Worm (Caenorhabditis elegans) whole organism, late embryonic: ENCODE data around the gene ZK512.4.

Experiments
- T23F11.4 ChIP-seq: fragments of 200-800 bp; sonication (Bioruptor generic); optimal IDR thresholded peaks from 2 replicates; lab custom pipeline; 2018; ENCODE audit warnings: mild to moderate bottlenecking, missing genetic modification characterization, missing compliant biosample characterization
- Y22D7AL.16 ChIP-seq: sonication (generic microtip); optimal IDR thresholded peaks from 2 replicates; lab custom pipeline; 2016; ENCODE audit warnings: missing genetic modification characterization, missing compliant biosample characterization
- ahr-1 ChIP-seq: sonication (generic microtip); optimal IDR thresholded peaks from 2 replicates; lab custom pipeline; 2016; ENCODE audit warnings: missing genetic modification characterization, missing compliant biosample characterization
- ceh-14 ChIP-seq: sonication (generic microtip); optimal IDR thresholded peaks from 2 replicates; lab custom pipeline; 2016; ENCODE audit warnings: missing genotype, missing genetic modification characterization, missing compliant biosample characterization
- ceh-2 ChIP-seq: sonication (generic microtip); optimal IDR thresholded peaks from 2 replicates; lab custom pipeline; 2016; ENCODE audit warnings: missing genotype, missing genetic modification characterization, missing compliant biosample characterization
- ceh-22 ChIP-seq: sonication (generic microtip); optimal IDR thresholded peaks from 2 replicates; lab custom pipeline; 2017; ENCODE audit warnings: missing biosample characterization, missing genetic modification characterization
- ceh-30 ChIP-seq: fragments of 150-350 bp; optimal IDR thresholded peaks from 2 replicates; lab custom pipeline; 2014; ENCODE audit warnings: missing biosample characterization, missing genetic modification characterization
- ceh-31 ChIP-seq: sonication (generic microtip); optimal IDR thresholded peaks from 2 replicates; lab custom pipeline; 2016; ENCODE audit warnings: missing genetic modification characterization, missing compliant biosample characterization
- ceh-34 ChIP-seq: sonication (generic microtip); optimal IDR thresholded peaks from 2 replicates; lab custom pipeline; 2016; ENCODE audit warnings: mild to moderate bottlenecking, missing genetic modification characterization, missing compliant biosample characterization
- ceh-45 ChIP-seq: fragments of 200-800 bp; sonication (Bioruptor generic); IDR thresholded peaks from 2 replicates; pipeline ENCODE4 v1.3.6; 2022; ENCODE audit warnings: missing genetic modification reagents, missing genetic modification characterization, missing compliant biosample characterization
- ceh-48 ChIP-seq: sonication (generic microtip); optimal IDR thresholded peaks from 2 replicates; lab custom pipeline; 2016; ENCODE audit warnings: missing genetic modification characterization, inconsistent platforms, missing compliant biosample characterization
- dmd-4 ChIP-seq: sonication (generic microtip); optimal IDR thresholded peaks from 2 replicates; lab custom pipeline; 2016; ENCODE audit warnings: borderline replicate concordance, missing genetic modification characterization, missing compliant biosample characterization
- elt-4 ChIP-seq: sonication (generic microtip); optimal IDR thresholded peaks from 2 replicates; lab custom pipeline; 2016; ENCODE audit warnings: missing genetic modification characterization, missing compliant biosample characterization
- ets-4 ChIP-seq: sonication (generic microtip); optimal IDR thresholded peaks from 2 replicates; lab custom pipeline; 2016; ENCODE audit warnings: missing genetic modification characterization, missing compliant biosample characterization
- eyg-1 ChIP-seq: sonication (generic microtip); optimal IDR thresholded peaks from 2 replicates; lab custom pipeline; 2016; ENCODE audit warnings: missing genotype, missing genetic modification characterization, missing compliant biosample characterization
- fax-1 ChIP-seq: sonication (generic microtip); optimal IDR thresholded peaks from 2 replicates; lab custom pipeline; 2016; ENCODE audit warnings: missing genotype, missing genetic modification characterization, missing compliant biosample characterization
- fkh-10 ChIP-seq: fragments of 150-350 bp; optimal IDR thresholded peaks from 2 replicates; lab custom pipeline; 2014; ENCODE audit warnings: missing biosample characterization, missing genetic modification reagents, missing genetic modification characterization
- fkh-6 ChIP-seq: sonication (generic microtip); optimal IDR thresholded peaks from 2 replicates; lab custom pipeline; 2016; ENCODE audit warnings: missing genetic modification characterization, missing compliant biosample characterization
- gmeb-2 ChIP-seq: sonication (generic microtip); optimal IDR thresholded peaks from 2 replicates; lab custom pipeline; 2016; ENCODE audit warnings: missing genetic modification characterization, inconsistent platforms, missing compliant biosample characterization
- hlh-13 ChIP-seq: fragments of 200-800 bp; sonication (Bioruptor generic); optimal IDR thresholded peaks from 2 replicates; lab custom pipeline; 2018; ENCODE audit warnings: mild to moderate bottlenecking, missing genetic modification characterization, missing compliant biosample characterization
- hlh-15 ChIP-seq: sonication (generic microtip); optimal IDR thresholded peaks from 2 replicates; lab custom pipeline; 2016; ENCODE audit warnings: missing genetic modification characterization, missing compliant biosample characterization
- hlh-30 ChIP-seq: sonication (generic microtip); optimal IDR thresholded peaks from 2 replicates; lab custom pipeline; 2017; ENCODE audit warnings: antibody characterized with exemption, missing genetic modification characterization, missing compliant biosample characterization; ENCODE audit not compliant: insufficient read depth
- hlh-8 ChIP-seq: sonication (generic microtip); optimal IDR thresholded peaks from 2 replicates; lab custom pipeline; 2016; ENCODE audit warnings: missing genotype, missing genetic modification characterization, missing compliant biosample characterization
- lin-11 ChIP-seq: fragments of 200-800 bp; sonication (Bioruptor generic); optimal IDR thresholded peaks from 2 replicates; lab custom pipeline; 2018; ENCODE audit warnings: mild to moderate bottlenecking, missing genetic modification characterization, missing compliant biosample characterization
- mec-3 ChIP-seq: sonication (generic microtip); optimal IDR thresholded peaks from 2 replicates; lab custom pipeline; 2016; ENCODE audit warnings: borderline replicate concordance, missing genetic modification characterization, missing compliant biosample characterization
- nhr-232 ChIP-seq: sonication (generic microtip); optimal IDR thresholded peaks from 2 replicates; lab custom pipeline; 2016; ENCODE audit warnings: missing genetic modification characterization, missing compliant biosample characterization
- pat-9 ChIP-seq: fragments of 200-800 bp; sonication (Bioruptor generic); optimal IDR thresholded peaks from 2 replicates; lab custom pipeline; 2018; ENCODE audit warnings: mild to moderate bottlenecking, missing genetic modification characterization, moderate library complexity, missing compliant biosample characterization
- pax-1 ChIP-seq: fragments of 150-350 bp; optimal IDR thresholded peaks from 2 replicates; lab custom pipeline; 2014; ENCODE audit warnings: missing biosample characterization, missing genetic modification characterization
- pha-2 ChIP-seq: sonication (generic microtip); optimal IDR thresholded peaks from 2 replicates; lab custom pipeline; 2017; ENCODE audit warnings: mild to moderate bottlenecking, missing genetic modification characterization, missing compliant biosample characterization
- pqm-1 ChIP-seq: sonication (generic microtip); optimal IDR thresholded peaks from 2 replicates; lab custom pipeline; 2016; ENCODE audit warnings: missing genetic modification characterization, missing compliant biosample characterization
- pros-1 ChIP-seq: fragments of 150-350 bp; optimal IDR thresholded peaks from 2 replicates; lab custom pipeline; 2014; ENCODE audit warnings: missing biosample characterization, missing genetic modification reagents, missing genetic modification characterization
- ref-2 ChIP-seq: sonication (generic microtip); optimal IDR thresholded peaks from 2 replicates; lab custom pipeline; 2016; ENCODE audit warnings: missing genetic modification characterization, missing compliant biosample characterization
- sdc-2 ChIP-seq: sonication (generic microtip); optimal IDR thresholded peaks from 2 replicates; lab custom pipeline; 2016; ENCODE audit warnings: missing genotype, missing genetic modification characterization, missing compliant biosample characterization
- sox-4 ChIP-seq: sonication (generic microtip); optimal IDR thresholded peaks from 2 replicates; lab custom pipeline; 2017; ENCODE audit warnings: mild to moderate bottlenecking, missing genetic modification characterization, inconsistent platforms, missing compliant biosample characterization
- syd-9 ChIP-seq: sonication (generic microtip); optimal IDR thresholded peaks from 2 replicates; lab custom pipeline; 2016; ENCODE audit warnings: mild to moderate bottlenecking, missing genetic modification characterization, moderate library complexity, missing compliant biosample characterization
- tbx-7 ChIP-seq: sonication (generic microtip); optimal IDR thresholded peaks from 2 replicates; lab custom pipeline; 2016; ENCODE audit warnings: missing genotype, missing genetic modification characterization, missing compliant biosample characterization
- ttx-3 ChIP-seq: sonication (generic microtip); optimal IDR thresholded peaks from 2 replicates; lab custom pipeline; 2016; ENCODE audit warnings: missing genetic modification reagents, missing genetic modification characterization, missing compliant biosample characterization
- zip-5 ChIP-seq: sonication (generic microtip); optimal IDR thresholded peaks from 2 replicates; lab custom pipeline; 2016; ENCODE audit warnings: missing genetic modification characterization, missing compliant biosample characterization
- ztf-16 ChIP-seq: sonication (generic microtip); optimal IDR thresholded peaks from 2 replicates; lab custom pipeline; 2017; ENCODE audit warnings: missing genetic modification characterization, missing compliant biosample characterization

ZK512.4 gene

DNA sequence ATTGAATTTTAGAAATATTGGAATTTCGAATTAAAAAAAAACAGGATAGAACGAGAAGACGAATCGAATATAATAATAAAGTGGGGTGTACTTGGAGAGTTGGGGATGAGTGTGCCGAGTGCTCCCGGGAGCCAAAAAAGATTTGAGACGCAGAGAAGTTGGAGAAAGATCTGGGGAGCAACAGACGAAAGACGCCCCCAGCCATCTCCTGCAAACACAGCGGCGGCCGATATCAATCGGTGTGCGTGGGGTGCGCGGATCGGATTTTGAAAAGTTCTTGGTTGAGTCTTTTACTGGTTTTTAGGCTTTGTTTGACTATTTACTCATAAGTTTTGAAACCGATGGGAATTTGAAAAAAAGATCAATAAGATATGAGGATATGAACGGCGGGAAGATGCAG, 8.7 kb downstream of the ZK512.4 start, which contains the start of gene nhl-1:
TSS of gene nhl-1 (minus strand) at position 101 of the 400 bp plus-strand sequence.
- no peak for TF ChIP-seq ceh-2
- no peak for TF ChIP-seq hlh-15 (tag; lab: Kevin White, UChicago)
- TF ChIP-seq ceh-48 = no peak
- no peak for TF ChIP-seq ceh-22 (tag; lab: Kevin White, UChicago)
- TF ChIP-seq zip-5 (tag; lab: Kevin White, UChicago) = no peak
- no peak for TF ChIP-seq syd-9
- no peak for TF ChIP-seq ttx-3 (tag; lab: Kevin White, UChicago)
- TF ChIP-seq pros-1 (tag; lab: Kevin White, UChicago) = no peak
- TF ChIP-seq, all 69 proteins: peak for 0

DNA sequence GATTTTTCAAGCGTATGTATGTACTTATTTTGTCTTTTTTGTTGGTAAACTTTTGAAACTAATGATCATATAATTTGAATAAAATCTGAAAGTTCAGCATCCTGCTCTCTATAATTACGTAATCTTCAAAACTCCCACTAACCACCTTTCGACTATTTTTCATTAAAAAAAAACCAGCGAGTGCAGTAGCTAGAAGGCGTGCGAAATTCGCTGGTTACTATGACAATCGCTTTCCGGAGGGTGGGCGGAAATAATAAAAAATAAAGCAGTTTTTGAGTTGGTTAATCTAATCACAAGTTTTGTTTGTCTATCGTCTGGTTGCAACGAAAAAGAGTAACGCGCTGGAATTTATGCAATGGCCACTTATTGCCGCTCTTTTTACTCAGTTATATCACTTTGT, 9.6 kb downstream of the ZK512.4 start, which contains the start of gene irld-34:
TSS of gene irld-34 (plus strand) at position 301 of the 400 bp plus-strand sequence.
- TF ChIP-seq pat-9 (tag; lab: Kevin White, UChicago) = no peak
- TF ChIP-seq ref-2 (tag; lab: Kevin White, UChicago) = no peak
- TF ChIP-seq ceh-45 = no peak
- no peak for TF ChIP-seq hlh-15 (tag; lab: Kevin White, UChicago)
- TF ChIP-seq pax-1 (tag; lab: Kevin White, UChicago) = no peak
- TF ChIP-seq ets-4 (tag; lab: Kevin White, UChicago) = no peak
- no peak for TF ChIP-seq ceh-48
- TF ChIP-seq Y22D7AL.16 (tag; lab: Kevin White, UChicago) = no peak
- TF ChIP-seq ceh-34 (tag; lab: Kevin White, UChicago) = no peak
- TF ChIP-seq lin-11 (tag; lab: Kevin White, UChicago) = no peak
- no peak for TF ChIP-seq T23F11.4 (GFP tag; lab: Kevin White, UChicago)
- TF ChIP-seq sdc-2 (tag; lab: Kevin White, UChicago) = no peak
- TF ChIP-seq, all 69 proteins: peak for 0

DNA sequence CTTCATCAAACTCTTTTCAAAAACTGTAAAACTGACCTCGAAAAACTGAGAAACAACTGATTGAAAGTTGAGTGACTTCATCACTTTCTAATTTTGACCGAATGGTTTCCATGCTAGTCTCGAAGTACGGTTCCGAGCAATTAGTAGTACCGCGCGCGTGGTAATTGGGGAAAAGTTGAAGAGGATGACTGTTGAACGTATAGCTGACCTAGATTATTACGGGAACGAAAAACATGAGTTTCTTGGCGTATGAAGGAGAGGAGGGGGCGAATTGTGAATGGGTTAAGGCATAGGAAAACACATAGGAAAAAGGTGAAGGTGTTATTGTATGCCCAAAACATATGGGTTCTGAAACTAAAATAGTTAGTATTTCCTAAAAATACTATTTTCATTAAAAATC, 16.4 kb downstream of the ZK512.4 start, which contains the start of gene ptr-9:
TSS of gene ptr-9 (minus strand) at position 101 of the 400 bp plus-strand sequence.
- TF ChIP-seq fax-1 (no peak), nhr-232 (tag; lab: Kevin White, UChicago) (no peak), ceh-14 (tag; lab: Kevin White, UChicago) (no peak), hlh-15 (tag; lab: Kevin White, UChicago) (no peak), hlh-8 (tag; lab: Kevin White, UChicago) (no peak), ceh-30 (tag; lab: Kevin White, UChicago) (no peak), dmd-4 (tag; lab: Kevin White, UChicago) (no peak), fkh-10 (GFP tag; lab: Kevin White, UChicago) (no peak), hlh-30 (no peak), hlh-13 (GFP tag; lab: Kevin White, UChicago) (no peak), ets-4 (tag; lab: Kevin White, UChicago) (no peak), ceh-34 (tag; lab: Kevin White, UChicago) (no peak), pha-2 (tag; lab: Kevin White, UChicago) (no peak), elt-4 (no peak), mec-3 (tag; lab: Kevin White, UChicago) (no peak), ref-2 (tag; lab: Kevin White, UChicago) (no peak), eyg-1 (tag; lab: Kevin White, UChicago) (no peak), gmeb-2 (no peak)

DNA sequence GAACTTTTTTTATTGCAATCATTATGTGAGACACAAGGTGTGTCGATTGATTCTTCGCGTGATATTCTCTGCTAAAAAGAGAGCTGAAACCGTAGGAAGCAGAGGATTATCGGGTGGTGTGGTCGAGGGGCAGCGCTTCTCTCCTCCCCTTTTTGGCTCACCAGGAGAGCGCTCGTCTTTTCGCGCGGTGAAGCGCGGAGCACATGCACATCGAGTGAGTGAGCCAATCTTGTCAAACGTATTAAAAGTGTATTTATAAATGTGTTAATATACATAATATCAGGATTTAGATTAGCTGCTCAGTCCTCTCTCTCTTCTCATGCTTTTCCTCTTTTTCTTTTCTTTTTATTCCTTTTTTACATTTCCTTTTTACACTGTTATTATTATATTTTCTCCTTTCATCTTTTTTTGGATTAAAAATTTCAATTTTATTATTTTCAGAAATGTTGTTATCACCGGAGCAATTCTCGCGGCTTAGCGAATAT, 17.5 kb downstream of the ZK512.4 start, which contains the start of gene dgk-3:
TSS of gene dgk-3 (plus strand) at position 435 of the 485 bp plus-strand sequence.
- TF ChIP-seq eyg-1 (tag; lab: Kevin White, UChicago) = no peak
- TF ChIP-seq gmeb-2 = no peak
- no peak for TF ChIP-seq ztf-16
- no peak for TF ChIP-seq tbx-7
- no peak for TF ChIP-seq ahr-1 (tag; lab: Kevin White, UChicago)
- no peak for TF ChIP-seq fkh-6 (tag; lab: Kevin White, UChicago)
- no peak for TF ChIP-seq pha-2 (tag; lab: Kevin White, UChicago)
- no peak for TF ChIP-seq ceh-30 (tag; lab: Kevin White, UChicago)
- TF ChIP-seq pqm-1 (tag; lab: Kevin White, UChicago) = no peak
- no peak for TF ChIP-seq ceh-31 (tag; lab: Kevin White, UChicago)
- no peak for TF ChIP-seq sox-4 (tag; lab: Kevin White, UChicago)
- TF ChIP-seq ceh-34 (tag; lab: Kevin White, UChicago) = no peak
- no peak for TF ChIP-seq fkh-10 (GFP tag; lab: Kevin White, UChicago)
